Worm (Caenorhabditis elegans): ENCODE data around the gene hsp-90.

Gene hsp-90

ce11 chrV:14656970-14657369 is 27.7 kb upstream of the hsp-90 start:
- no peak for TF ChIP-seq elt-1 (tag; optimal IDR thresholded peaks at IDR 0.05; ENCODE audit: borderline replicate concordance, insufficient read depth)
- TF ChIP-seq ztf-11 (tag; optimal IDR thresholded peaks at IDR 0.05): no peak
- TF ChIP-seq ceh-39 (tag; optimal IDR thresholded peaks at IDR 0.05): no peak
- no peak for TF ChIP-seq flh-1 (GFP tag; optimal IDR thresholded peaks at IDR 0.05)
- TF ChIP-seq ceh-43 (GFP tag; optimal IDR thresholded peaks at IDR 0.05): no peak
- TF ChIP-seq tbx-8 (GFP tag; optimal IDR thresholded peaks at IDR 0.05): no peak
- TF ChIP-seq pha-4 (tag; optimal IDR thresholded peaks at IDR 0.05): no peak
- no peak for TF ChIP-seq mls-2 (tag; optimal IDR thresholded peaks at IDR 0.05)
- TF ChIP-seq lin-32 (GFP tag; optimal IDR thresholded peaks at IDR 0.05): no peak
- no peak for TF ChIP-seq ces-1 (GFP tag; optimal IDR thresholded peaks at IDR 0.05)
- no peak for TF ChIP-seq nhr-2 (tag; optimal IDR thresholded peaks at IDR 0.05)

- no peak for TF ChIP-seq nhr-28 (tag; optimal IDR thresholded peaks at IDR 0.05)
- no peak for TF ChIP-seq ztf-11 (tag; optimal IDR thresholded peaks at IDR 0.05)
- no peak for TF ChIP-seq nhr-2 (tag; optimal IDR thresholded peaks at IDR 0.05)
Measured at ce11 chrV:14658131-14658530, 26.6 kb upstream of the hsp-90 start, which contains the start of gene slc-25A29. slc-25A29 (minus strand) TSS chrV:14658175.

DNA sequence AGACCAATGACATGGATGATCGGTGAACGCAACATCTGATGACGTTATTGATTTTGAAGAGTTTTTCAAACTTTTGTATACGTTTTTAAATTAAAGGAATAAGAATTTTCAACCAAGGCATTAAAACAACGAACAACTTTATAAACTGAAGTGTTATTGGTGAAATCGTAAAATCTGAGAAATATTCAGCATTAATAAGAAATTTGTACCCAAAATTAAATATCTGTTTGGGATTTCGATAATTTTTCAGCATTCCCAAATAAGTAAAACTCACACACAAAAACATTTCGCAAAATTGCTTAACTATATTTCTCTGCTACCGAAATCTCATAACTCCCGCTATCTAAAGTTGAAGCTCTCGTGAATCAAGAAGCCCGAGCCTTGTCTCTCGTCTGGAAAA is 25.1 kb upstream of the hsp-90 start:
- TF ChIP-seq lsy-2 (tag; optimal IDR thresholded peaks at IDR 0.05) (no peak), mab-5 (tag; optimal IDR thresholded peaks at IDR 0.05) (no peak), unc-120 (tag; optimal IDR thresholded peaks at IDR 0.05; ENCODE audit: poor library complexity, severe bottlenecking) (no peak), drap-1 (GFP tag; optimal IDR thresholded peaks at IDR 0.05) (no peak), ham-2 (GFP tag; optimal IDR thresholded peaks at IDR 0.05) (no peak), sem-2 (GFP tag; optimal IDR thresholded peaks at IDR 0.05) (no peak), nhr-2 (tag; optimal IDR thresholded peaks at IDR 0.05) (no peak), nhr-28 (tag; optimal IDR thresholded peaks at IDR 0.05) (no peak), unc-39 (tag; optimal IDR thresholded peaks at IDR 0.05) (no peak), mep-1 (tag; optimal IDR thresholded peaks at IDR 0.05) (no peak), ces-1 (GFP tag; optimal IDR thresholded peaks at IDR 0.05) (no peak), sptf-1 (tag; optimal IDR thresholded peaks at IDR 0.05) (no peak)

DNA sequence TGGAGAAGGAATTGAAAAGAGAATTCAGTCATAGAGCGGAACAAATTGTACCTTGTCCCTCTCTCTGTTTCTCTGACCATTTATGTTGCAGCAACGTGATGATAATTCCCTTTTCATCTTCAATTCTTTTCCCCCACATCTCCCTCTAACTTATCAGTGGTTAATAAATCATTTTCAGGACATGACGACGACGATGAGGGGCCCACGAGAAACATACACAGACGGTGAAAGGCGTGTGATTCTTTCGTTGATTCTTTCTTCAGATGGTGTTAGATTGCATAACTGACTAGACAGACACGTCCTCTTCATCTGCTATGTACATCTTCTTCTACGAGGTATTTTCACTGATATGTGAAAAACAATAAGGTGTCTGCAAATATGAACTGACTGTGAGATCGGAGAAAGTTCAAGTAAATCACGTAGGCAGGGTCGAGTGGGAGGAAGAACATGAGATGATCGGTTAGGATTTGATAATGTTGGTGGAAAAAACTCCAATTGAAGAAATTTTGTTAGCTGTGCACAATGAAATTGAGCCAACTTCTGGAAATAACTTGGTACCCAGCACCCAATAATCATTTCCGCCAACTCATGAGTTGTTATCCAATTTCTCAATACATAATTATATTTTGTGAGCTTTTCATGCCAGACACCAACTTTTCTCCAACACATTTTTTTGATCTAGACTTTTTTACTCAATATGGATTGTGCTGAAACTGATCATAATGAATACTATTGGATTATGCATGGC is 23.9 kb upstream of the hsp-90 start, which contains the start of gene srh-17:
Gene srh-17 (plus strand): TSS at position 698 of the 748 bp plus-strand sequence.
- no peak for TF ChIP-seq M03D4.4 (tag; optimal IDR thresholded peaks at IDR 0.05)
- peak; percentile 59 for TF ChIP-seq unc-62 (GFP tag; optimal IDR thresholded peaks at IDR 0.05)

DNA sequence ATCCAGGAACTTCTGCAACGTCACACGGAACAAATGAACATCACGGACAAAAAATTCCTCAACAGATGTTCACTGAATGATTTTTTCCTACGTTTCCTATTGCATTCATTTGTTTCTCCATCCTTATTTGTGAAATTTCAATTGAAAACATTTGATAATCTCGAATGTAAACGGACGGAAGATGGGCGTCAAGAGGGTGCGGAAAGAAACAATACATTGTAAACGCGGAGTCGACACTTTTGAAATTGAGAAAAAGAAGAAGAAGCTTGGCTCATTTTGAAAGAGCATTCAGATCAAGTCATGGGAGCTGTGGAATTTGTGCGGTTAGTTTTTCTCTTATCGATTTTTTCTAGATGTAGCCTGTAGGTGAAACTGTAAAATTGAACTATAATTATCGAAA is 21.7 kb upstream of the hsp-90 start, which contains the start of gene C47E8.9:
Gene C47E8.9 (plus strand): TSS at position 301 of the 400 bp plus-strand sequence.
- no peak for TF ChIP-seq snpc-4 (tag; optimal IDR thresholded peaks at IDR 0.05)
- TF ChIP-seq unc-120 (tag; optimal IDR thresholded peaks at IDR 0.05; ENCODE audit: poor library complexity, severe bottlenecking): no peak

ce11 chrV:14665728-14666127 is 19.0 kb upstream of the hsp-90 start, which contains the start of gene C47E8.1:
C47E8.1 (plus strand) TSS chrV:14666028.
- TF ChIP-seq ceh-43 (GFP tag; optimal IDR thresholded peaks at IDR 0.05) (no peak), sem-2 (GFP tag; optimal IDR thresholded peaks at IDR 0.05) (no peak), nhr-2 (tag; optimal IDR thresholded peaks at IDR 0.05) (no peak), nhr-237 (tag; optimal IDR thresholded peaks at IDR 0.05) (no peak), lin-13 (tag; optimal IDR thresholded peaks at IDR 0.05) (no peak), ztf-11 (tag; optimal IDR thresholded peaks at IDR 0.05) (no peak), lin-32 (GFP tag; optimal IDR thresholded peaks at IDR 0.05) (no peak), unc-39 (tag; optimal IDR thresholded peaks at IDR 0.05) (no peak), snpc-4 (tag; optimal IDR thresholded peaks at IDR 0.05) (no peak), elt-3 (tag; optimal IDR thresholded peaks at IDR 0.05) (no peak), ces-1 (GFP tag; optimal IDR thresholded peaks at IDR 0.05) (no peak), mep-1 (tag; optimal IDR thresholded peaks at IDR 0.05) (no peak), mls-2 (tag; optimal IDR thresholded peaks at IDR 0.05) (no peak), mab-5 (tag; optimal IDR thresholded peaks at IDR 0.05) (no peak), nhr-76 (tag; optimal IDR thresholded peaks at IDR 0.05) (no peak)

Measured in whole organism, mixed stage, embryonic.